Worm (Caenorhabditis elegans): Measurements from ENCODE around the gene F22E5.22.

The F22E5.22 gene

ce11 chrII:2698378-2698777, 32.7 kb downstream of the F22E5.22 start, which contains the start of gene sri-62:
sri-62 (minus strand) TSS chrII:2698478.
- TF ChIP-seq elt-3 (tag; optimal IDR thresholded peaks at IDR 0.05) (no peak), unc-39 (tag; optimal IDR thresholded peaks at IDR 0.05) (no peak), pha-4 (tag; optimal IDR thresholded peaks at IDR 0.05) (no peak), ceh-39 (tag; optimal IDR thresholded peaks at IDR 0.05) (no peak)

- TF ChIP-seq lsy-2 (tag; optimal IDR thresholded peaks at IDR 0.05) (no peak), lin-13 (tag; optimal IDR thresholded peaks at IDR 0.05) (no peak), drap-1 (GFP tag; optimal IDR thresholded peaks at IDR 0.05) (no peak), flh-1 (GFP tag; optimal IDR thresholded peaks at IDR 0.05) (no peak), zip-8 (tag; optimal IDR thresholded peaks at IDR 0.05) (no peak), sem-2 (GFP tag; optimal IDR thresholded peaks at IDR 0.05) (no peak), ceh-83 (GFP tag; optimal IDR thresholded peaks at IDR 0.05) (no peak), bed-3 (GFP tag; optimal IDR thresholded peaks at IDR 0.05) (no peak), unc-62 (GFP tag; optimal IDR thresholded peaks at IDR 0.05) (no peak), sptf-1 (tag; optimal IDR thresholded peaks at IDR 0.05) (no peak), unc-120 (tag; optimal IDR thresholded peaks at IDR 0.05; ENCODE audit: poor library complexity, severe bottlenecking) (no peak), mep-1 (tag; optimal IDR thresholded peaks at IDR 0.05) (no peak), ces-1 (GFP tag; optimal IDR thresholded peaks at IDR 0.05) (no peak), ceh-39 (tag; optimal IDR thresholded peaks at IDR 0.05) (no peak), blmp-1 (tag; optimal IDR thresholded peaks at IDR 0.05) (no peak), ztf-11 (tag; optimal IDR thresholded peaks at IDR 0.05) (no peak), nhr-12 (tag; optimal IDR thresholded peaks at IDR 0.05) (no peak), nhr-237 (tag; optimal IDR thresholded peaks at IDR 0.05) (no peak), nhr-2 (tag; optimal IDR thresholded peaks at IDR 0.05) (no peak), nhr-76 (tag; optimal IDR thresholded peaks at IDR 0.05) (no peak)
Measured at ce11 chrII:2700229-2700628, 34.5 kb downstream of the F22E5.22 start, which contains the start of gene sri-61. sri-61 (minus strand) TSS chrII:2700329.

ce11 chrII:2702757-2703156, 37.1 kb downstream of the F22E5.22 start, which contains the start of gene sri-60:
sri-60 (minus strand) TSS chrII:2702857.
- no peak for TF ChIP-seq bed-3 (GFP tag; optimal IDR thresholded peaks at IDR 0.05)
- no peak for TF ChIP-seq cnd-1 (tag; optimal IDR thresholded peaks at IDR 0.05)
- no peak for TF ChIP-seq hlh-1 (tag; optimal IDR thresholded peaks at IDR 0.05)
- no peak for TF ChIP-seq ztf-11 (tag; optimal IDR thresholded peaks at IDR 0.05)
- TF ChIP-seq tbx-8 (GFP tag; optimal IDR thresholded peaks at IDR 0.05) = no peak
- no peak for TF ChIP-seq pha-4 (tag; optimal IDR thresholded peaks at IDR 0.05)
- no peak for TF ChIP-seq nhr-12 (tag; optimal IDR thresholded peaks at IDR 0.05)
- TF ChIP-seq nhr-28 (tag; optimal IDR thresholded peaks at IDR 0.05) = no peak
- no peak for TF ChIP-seq elt-1 (tag; optimal IDR thresholded peaks at IDR 0.05; ENCODE audit: borderline replicate concordance, insufficient read depth)
- TF ChIP-seq zip-8 (tag; optimal IDR thresholded peaks at IDR 0.05) = no peak
- TF ChIP-seq lin-13 (tag; optimal IDR thresholded peaks at IDR 0.05) = no peak
- no peak for TF ChIP-seq unc-120 (tag; optimal IDR thresholded peaks at IDR 0.05; ENCODE audit: poor library complexity, severe bottlenecking)
- no peak for TF ChIP-seq sem-2 (GFP tag; optimal IDR thresholded peaks at IDR 0.05)
- no peak for TF ChIP-seq drap-1 (GFP tag; optimal IDR thresholded peaks at IDR 0.05)
- no peak for TF ChIP-seq mep-1 (tag; optimal IDR thresholded peaks at IDR 0.05)
- no peak for TF ChIP-seq flh-1 (GFP tag; optimal IDR thresholded peaks at IDR 0.05)
- TF ChIP-seq ceh-43 (GFP tag; optimal IDR thresholded peaks at IDR 0.05) = no peak

ce11 chrII:2705200-2705599, 39.5 kb downstream of the F22E5.22 start, which contains the start of gene srh-128:
srh-128 (minus strand) TSS chrII:2705300.
- no peak for TF ChIP-seq sem-2 (GFP tag; optimal IDR thresholded peaks at IDR 0.05)
- TF ChIP-seq ceh-83 (GFP tag; optimal IDR thresholded peaks at IDR 0.05) = no peak
- no peak for TF ChIP-seq zip-8 (tag; optimal IDR thresholded peaks at IDR 0.05)
- no peak for TF ChIP-seq ces-1 (GFP tag; optimal IDR thresholded peaks at IDR 0.05)
- TF ChIP-seq blmp-1 (tag; optimal IDR thresholded peaks at IDR 0.05) = no peak
- no peak for TF ChIP-seq snpc-4 (tag; optimal IDR thresholded peaks at IDR 0.05)
- TF ChIP-seq sptf-1 (tag; optimal IDR thresholded peaks at IDR 0.05) = no peak
- no peak for TF ChIP-seq M03D4.4 (tag; optimal IDR thresholded peaks at IDR 0.05)
- TF ChIP-seq tbx-8 (GFP tag; optimal IDR thresholded peaks at IDR 0.05) = no peak
- no peak for TF ChIP-seq bed-3 (GFP tag; optimal IDR thresholded peaks at IDR 0.05)

- no peak for TF ChIP-seq ceh-43 (GFP tag; optimal IDR thresholded peaks at IDR 0.05)
- TF ChIP-seq ceh-39 (tag; optimal IDR thresholded peaks at IDR 0.05) = no peak
Measured at ce11 chrII:2707872-2708271, 42.2 kb downstream of the F22E5.22 start, which contains the start of gene Y47G7B.2. Y47G7B.2 (minus strand) TSS chrII:2708014.

Measured in whole organism, mixed stage, embryonic.